Fruit fly (Drosophila melanogaster): ENCODE data around the gene capu.

dm6 chr2L:3833924-3834323 is 68.7 kb downstream of the capu start:
- TF ChIP-seq topi (GFP tag; optimal IDR thresholded peaks at IDR 0.05): no peak
- no peak for TF ChIP-seq Sox102F (GFP tag; optimal IDR thresholded peaks at IDR 0.05)
- no peak for TF ChIP-seq net (GFP tag; optimal IDR thresholded peaks at IDR 0.05)
- TF ChIP-seq ss (GFP tag; optimal IDR thresholded peaks at IDR 0.05): no peak
- TF ChIP-seq CG34406 (GFP tag; optimal IDR thresholded peaks at IDR 0.05): no peak
- TF ChIP-seq dsx (GFP tag; optimal IDR thresholded peaks at IDR 0.05; ENCODE audit: poor library complexity, severe bottlenecking): no peak
